Fruit fly (Drosophila melanogaster): ENCODE results near the gene Spag1.

The Spag1 gene

DNA sequence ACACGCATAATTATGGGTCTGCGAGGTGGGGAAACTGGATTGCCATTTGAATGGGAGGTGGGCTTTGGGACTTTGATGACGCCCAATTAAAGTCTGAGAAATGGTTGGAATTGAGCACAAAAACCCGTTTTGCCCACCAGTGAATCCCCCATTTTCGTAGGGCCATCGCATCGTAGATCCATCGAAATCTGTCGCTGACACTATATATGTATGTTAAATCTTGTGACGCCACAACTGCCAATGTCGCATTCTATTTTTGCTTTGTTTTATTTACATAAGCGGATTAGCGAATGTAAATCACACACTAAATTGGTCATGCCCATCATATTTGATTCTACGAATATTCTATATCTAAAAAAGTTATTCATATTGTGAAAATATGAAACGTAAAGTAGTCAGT is 21.2 kb upstream of the Spag1 start (continued):
- TF ChIP-seq prd (optimal IDR thresholded peaks at IDR 0.05), result no peak
- no peak for TF ChIP-seq prd (GFP tag; IDR thresholded peaks at IDR 0.05)
- TF ChIP-seq lov (optimal IDR thresholded peaks at IDR 0.05), result no peak
- TF ChIP-seq lov (GFP tag; IDR thresholded peaks at IDR 0.05), result no peak
- no peak for TF ChIP-seq CTCF (GFP tag; optimal IDR thresholded peaks at IDR 0.05)
- no peak for TF ChIP-seq Hr51 (GFP tag; optimal IDR thresholded peaks at IDR 0.05)
- no peak for TF ChIP-seq corto (GFP tag; optimal IDR thresholded peaks at IDR 0.05)
- no peak for TF ChIP-seq CG10431 (GFP tag; optimal IDR thresholded peaks at IDR 0.05)
- no peak for TF ChIP-seq CG6765 (GFP tag; optimal IDR thresholded peaks at IDR 0.05)
- peak; percentile 9 for TF ChIP-seq sd (tag; optimal IDR thresholded peaks at IDR 0.05)
- no peak for TF ChIP-seq CG10267 (tag; optimal IDR thresholded peaks at IDR 0.05)
- no peak for TF ChIP-seq CG9437 (GFP tag; optimal IDR thresholded peaks at IDR 0.05)
- TF ChIP-seq sr (GFP tag; IDR thresholded peaks at IDR 0.05), result no peak
- peak; percentile 58 for TF ChIP-seq abd-A (tag; optimal IDR thresholded peaks at IDR 0.05)
- no peak for TF ChIP-seq ken (GFP tag; IDR thresholded peaks at IDR 0.05)
- peak; percentile 74 for TF ChIP-seq CG12769 (tag; optimal IDR thresholded peaks at IDR 0.05)

- TF ChIP-seq ranshi (GFP tag; IDR thresholded peaks at IDR 0.05) (peak; percentile 18; the same call in 1 of the 2 replicates), Hr78 (GFP tag; optimal IDR thresholded peaks at IDR 0.05) (peak in 1 of 2 experiments; percentile 18), Pdp1 (GFP tag; optimal IDR thresholded peaks at IDR 0.05) (no peak), CG11093 (GFP tag; IDR thresholded peaks at IDR 0.05) (peak; percentile 26; the same call in 1 of the 3 replicates), hkb (optimal IDR thresholded peaks at IDR 0.05) (no peak), hkb (GFP tag; IDR thresholded peaks at IDR 0.05) (peak; percentile 69; the same call in 1 of the 2 replicates), CG4617 (GFP tag; optimal IDR thresholded peaks at IDR 0.05; ENCODE audit: borderline replicate concordance) (peak; percentile 15), Xbp1 (GFP tag; optimal IDR thresholded peaks at IDR 0.05) (peak; percentile 60), CG5953 (GFP tag; IDR thresholded peaks at IDR 0.05) (0 out of 2 replicates have a peak, but pooled peaks have one; percentile 38), ind (GFP tag; optimal IDR thresholded peaks at IDR 0.05) (peak; percentile 39), CG13775 (GFP tag; optimal IDR thresholded peaks at IDR 0.05) (peak; percentile 23), CG11085 (GFP tag; IDR thresholded peaks at IDR 0.05) (no peak), lilli (GFP tag; optimal IDR thresholded peaks at IDR 0.05) (peak; percentile 33), CG34224 (GFP tag; IDR thresholded peaks at IDR 0.05; ENCODE audit: partially characterized antibody) (no peak), CG9727 (GFP tag; optimal IDR thresholded peaks at IDR 0.05) (peak; percentile 1), CG18619 (GFP tag; optimal IDR thresholded peaks at IDR 0.05) (peak; percentile 17), CG10274 (GFP tag; optimal IDR thresholded peaks at IDR 0.05) (no peak), CG12071 (GFP tag; optimal IDR thresholded peaks at IDR 0.05) (peak; percentile 19), CG12391 (tag; optimal IDR thresholded peaks at IDR 0.05) (peak; percentile 78), Awh (GFP tag; IDR thresholded peaks at IDR 0.05) (0 out of 2 replicates have a peak, but pooled peaks have one; percentile 10), run (tag; optimal IDR thresholded peaks at IDR 0.05) (peak; percentile 26), CG1602 (GFP tag; optimal IDR thresholded peaks at IDR 0.05) (peak; percentile 15), pan (optimal IDR thresholded peaks at IDR 0.05) (no peak), pan (GFP tag; optimal IDR thresholded peaks at IDR 0.05 in 1 of 2, IDR thresholded peaks at IDR 0.05 in 1 of 2) (peak in 1 of 2 experiments; percentile 63), CG6683 (GFP tag; optimal IDR thresholded peaks at IDR 0.05) (peak; percentile 34), al (GFP tag; IDR thresholded peaks at IDR 0.05) (0 out of 2 replicates have a peak, but pooled peaks have one; percentile 7), dysf (GFP tag; IDR thresholded peaks at IDR 0.05) (peak; percentile 29; the same call in 1 of the 3 replicates), corto (GFP tag; optimal IDR thresholded peaks at IDR 0.05) (peak; percentile 86), ewg (GFP tag; optimal IDR thresholded peaks at IDR 0.05) (peak; percentile 45), CHES-1-like (GFP tag; optimal IDR thresholded peaks at IDR 0.05) (no peak), Scr (GFP tag; IDR thresholded peaks at IDR 0.05; ENCODE audit: partially characterized antibody) (no peak), ap (GFP tag; IDR thresholded peaks at IDR 0.05) (peak; percentile 22; the same call in 1 of the 2 replicates), Vsx1 (GFP tag; optimal IDR thresholded peaks at IDR 0.05) (peak; percentile 26), Sox100B (GFP tag; optimal IDR thresholded peaks at IDR 0.05) (peak; percentile 30), CG18262 (tag; optimal IDR thresholded peaks at IDR 0.05) (peak; percentile 41), Ets65A (GFP tag) (no peak)
These were observed 19.2 kb upstream of the Spag1 start for dm6 chr3R:26928424-26928823.
